Worm (Caenorhabditis elegans) whole organism, L4 larva: ENCODE data around the gene T22B7.22.
A peak's percentile ranks its signal among the peaks of the same experiment; 100 is the strongest.

Experiments
- F26F4.8 ChIP-seq: fragments of 200-800 bp; sonication (Bioruptor generic); conservative IDR thresholded peaks from 2 replicates; pipeline ENCODE4 v1.3.6; 2022; ENCODE audit warnings: missing genetic modification characterization, missing compliant biosample characterization
- F44E2.7 ChIP-seq: fragments of 200-800 bp; sonication (Bioruptor generic); IDR thresholded peaks from 2 replicates; pipeline ENCODE4 v2.1.2; 2022; ENCODE audit warnings: missing genetic modification characterization, missing compliant biosample characterization
- R02D3.7 ChIP-seq: fragments of 150-350 bp; sonication (generic microtip); optimal IDR thresholded peaks from 3 replicates; lab custom pipeline; 2014; ENCODE audit warnings: missing biosample characterization, missing genetic modification characterization
- T26A8.4 ChIP-seq: fragments of 200-800 bp; sonication (Bioruptor generic); IDR thresholded peaks from 2 replicates; pipeline ENCODE4 v1.3.6; 2022; ENCODE audit warnings: missing genetic modification characterization, missing compliant biosample characterization
- Y105C5A.15 ChIP-seq: fragments of 200-800 bp; sonication (Bioruptor generic); IDR thresholded peaks from 2 replicates; pipeline ENCODE4 v1.3.6; 2022; ENCODE audit warnings: missing genetic modification characterization, missing compliant biosample characterization
- Y48G9A.11 ChIP-seq: fragments of 200-800 bp; sonication (Bioruptor generic); IDR thresholded peaks from 2 replicates; pipeline ENCODE4 v1.3.6; 2022; ENCODE audit warnings: missing genetic modification reagents, missing genetic modification characterization, missing compliant biosample characterization
- Y75B8A.6 ChIP-seq: fragments of 200-800 bp; sonication (Bioruptor generic); IDR thresholded peaks from 2 replicates; pipeline ENCODE4 v1.3.6; 2022; ENCODE audit warnings: missing genetic modification reagents, missing genetic modification characterization, missing compliant biosample characterization
- ZK337.2 ChIP-seq: fragments of 200-800 bp; sonication (Bioruptor generic); IDR thresholded peaks from 2 replicates; pipeline ENCODE4 v1.3.6; 2022; ENCODE audit warnings: missing genetic modification reagents, missing genetic modification characterization, missing compliant biosample characterization
- ZK546.5 ChIP-seq, 2 experiments: sonication (generic microtip); optimal IDR thresholded peaks; 2 replicates each; lab custom pipeline; 2017; ENCODE audit warnings: missing biosample characterization in 2 of 2, missing genetic modification characterization in 2 of 2
- aha-1 ChIP-seq: fragments of 150-350 bp; peaks from one replicate; lab custom pipeline; 2014; ENCODE audit warnings: missing biosample characterization, missing genetic modification characterization
- ceh-28 ChIP-seq: fragments of 150-350 bp; optimal IDR thresholded peaks from 2 replicates; lab custom pipeline; 2014; ENCODE audit warnings: missing biosample characterization, missing genetic modification reagents, missing genetic modification characterization
- ceh-44 ChIP-seq: fragments of 200-800 bp; sonication (Bioruptor generic); IDR thresholded peaks from 2 replicates; pipeline ENCODE4 v1.3.6; 2022; ENCODE audit warnings: missing genetic modification reagents, missing genetic modification characterization, missing compliant biosample characterization
- ceh-62 ChIP-seq: sonication (generic microtip); optimal IDR thresholded peaks from 2 replicates; lab custom pipeline; 2017; ENCODE audit warnings: missing biosample characterization, missing genetic modification characterization
- ceh-82 ChIP-seq: sonication (generic microtip); optimal IDR thresholded peaks from 2 replicates; lab custom pipeline; 2017; ENCODE audit warnings: missing biosample characterization, missing genetic modification characterization
- ctbp-1 ChIP-seq: fragments of 200-800 bp; sonication (Bioruptor generic); IDR thresholded peaks from 2 replicates; pipeline ENCODE4 v1.3.6; 2022; ENCODE audit warnings: missing genetic modification reagents, missing genetic modification characterization, missing compliant biosample characterization
- daf-16 ChIP-seq, 3 experiments: sonication (generic microtip); optimal IDR thresholded peaks; 2 replicates each; lab custom pipeline; 2016 to 2017; ENCODE audit warnings: missing genetic modification characterization in 3 of 3, missing genetic modification reagents in 3 of 3, mild to moderate bottlenecking in 2 of 3, missing compliant biosample characterization in 2 of 3, missing biosample characterization in 1 of 3, moderate library complexity in 1 of 3
- daf-8 ChIP-seq: fragments of 200-800 bp; sonication (Bioruptor generic); IDR thresholded peaks from 2 replicates; pipeline ENCODE4 v1.3.6; 2022; ENCODE audit warnings: missing genetic modification characterization, missing compliant biosample characterization
- dmd-6 ChIP-seq: fragments of 200-800 bp; sonication (Bioruptor generic); IDR thresholded peaks from 2 replicates; pipeline ENCODE4 v1.3.6; 2022; ENCODE audit warnings: missing genetic modification reagents, missing genetic modification characterization, missing compliant biosample characterization
- dmd-9 ChIP-seq: fragments of 200-800 bp; sonication (Bioruptor generic); IDR thresholded peaks from 2 replicates; pipeline ENCODE4 v1.3.6; 2022; ENCODE audit warnings: missing genetic modification reagents, missing genetic modification characterization, missing compliant biosample characterization
- dve-1 ChIP-seq: sonication (generic microtip); optimal IDR thresholded peaks from 2 replicates; lab custom pipeline; 2017; ENCODE audit warnings: antibody characterized with exemption, mild to moderate bottlenecking, missing genetic modification characterization, missing compliant biosample characterization; ENCODE audit not compliant: insufficient read depth
- fkh-10 ChIP-seq: fragments of 150-350 bp; optimal IDR thresholded peaks from 2 replicates; lab custom pipeline; 2014; ENCODE audit warnings: missing biosample characterization, missing genetic modification reagents, missing genetic modification characterization
- fos-1 ChIP-seq: fragments of 150-350 bp; optimal IDR thresholded peaks from 2 replicates; lab custom pipeline; 2014; ENCODE audit warnings: missing biosample characterization, missing genetic modification characterization
- hif-1 ChIP-seq, 2 experiments: sonication (generic microtip); optimal IDR thresholded peaks; 2 replicates each; lab custom pipeline; 2016 to 2017; ENCODE audit warnings: missing compliant biosample characterization in 2 of 2, missing genetic modification characterization in 2 of 2, missing genetic modification reagents in 2 of 2, missing genotype in 2 of 2, mild to moderate bottlenecking in 1 of 2
- lim-7 ChIP-seq: fragments of 200-800 bp; sonication (Bioruptor generic); IDR thresholded peaks from 2 replicates; pipeline ENCODE4 v1.3.6; 2022; ENCODE audit warnings: missing genetic modification characterization, missing compliant biosample characterization
- lin-15B ChIP-seq: fragments of 150-350 bp; sonication (generic microtip); optimal IDR thresholded peaks from 3 replicates; lab custom pipeline; 2014; ENCODE audit warnings: missing biosample characterization, missing genetic modification characterization
- lin-38 ChIP-seq: fragments of 200-800 bp; sonication (Bioruptor generic); IDR thresholded peaks from 2 replicates; pipeline ENCODE4 v1.3.6; 2022; ENCODE audit warnings: missing genetic modification reagents, missing genetic modification characterization, missing compliant biosample characterization
- madf-5 ChIP-seq, 2 experiments: fragments of 200-800 bp; sonication (Bioruptor generic); IDR thresholded peaks; 2 replicates each; pipeline ENCODE4 v1.3.6; 2022; ENCODE audit warnings: missing compliant biosample characterization in 2 of 2, missing genetic modification characterization in 2 of 2
- madf-9 ChIP-seq: fragments of 200-800 bp; sonication (Bioruptor generic); conservative IDR thresholded peaks from 2 replicates; pipeline ENCODE4 v1.3.6; 2022; ENCODE audit warnings: missing genetic modification reagents, missing genetic modification characterization, missing compliant biosample characterization
- mdt-29 ChIP-seq: fragments of 200-800 bp; sonication (Bioruptor generic); IDR thresholded peaks from 2 replicates; pipeline ENCODE4 v1.3.6; 2022; ENCODE audit warnings: missing genetic modification reagents, missing genetic modification characterization, missing compliant biosample characterization
- mes-2 ChIP-seq: sonication (generic microtip); optimal IDR thresholded peaks from 2 replicates; lab custom pipeline; 2016; ENCODE audit warnings: missing genotype, mild to moderate bottlenecking, missing genetic modification characterization, missing compliant biosample characterization; ENCODE audit not compliant: poor library complexity, severe bottlenecking
- mxl-2 ChIP-seq: fragments of 200-800 bp; sonication (Bioruptor generic); conservative IDR thresholded peaks from 2 replicates; pipeline ENCODE4 v1.3.6; 2022; ENCODE audit warnings: missing genetic modification reagents, missing genetic modification characterization, missing compliant biosample characterization
- nhr-10 ChIP-seq: fragments of 150-350 bp; optimal IDR thresholded peaks from 2 replicates; lab custom pipeline; 2014; ENCODE audit warnings: missing biosample characterization, missing genetic modification characterization
- nhr-102 ChIP-seq: sonication (generic microtip); optimal IDR thresholded peaks from 2 replicates; lab custom pipeline; 2016; ENCODE audit warnings: mild to moderate bottlenecking, missing genetic modification characterization, moderate library complexity, missing compliant biosample characterization
- nhr-42 ChIP-seq: fragments of 200-800 bp; sonication (Bioruptor generic); IDR thresholded peaks from 2 replicates; pipeline ENCODE4 v1.3.6; 2022; ENCODE audit warnings: missing genetic modification characterization, missing compliant biosample characterization
- nhr-6 ChIP-seq: fragments of 150-350 bp; optimal IDR thresholded peaks from 2 replicates; lab custom pipeline; 2014; ENCODE audit warnings: missing biosample characterization, missing genetic modification characterization
- pha-4 ChIP-seq, 2 experiments: fragments of 150-350 bp in 1 of 2; fragments of 200-800 bp in 1 of 2; sonication (Bioruptor generic) in 1 of 2; IDR thresholded peaks in 1 of 2; optimal IDR thresholded peaks in 1 of 2; 2 replicates each; pipeline versions ENCODE4 v1.3.6 to Lab custom; 2014 to 2022; ENCODE audit warnings: missing genetic modification characterization in 2 of 2, missing genetic modification reagents in 2 of 2, missing biosample characterization in 1 of 2, missing compliant biosample characterization in 1 of 2
- saeg-2 ChIP-seq: fragments of 200-800 bp; sonication (Bioruptor generic); IDR thresholded peaks from 2 replicates; pipeline ENCODE4 v1.3.6; 2022; ENCODE audit warnings: missing genetic modification reagents, missing genetic modification characterization, missing compliant biosample characterization
- set-16 ChIP-seq: fragments of 200-800 bp; sonication (Bioruptor generic); IDR thresholded peaks from 2 replicates; pipeline ENCODE4 v1.3.6; 2022; ENCODE audit warnings: missing genetic modification reagents, missing genetic modification characterization, missing compliant biosample characterization
- snpc-1.2 ChIP-seq: fragments of 200-800 bp; sonication (Bioruptor generic); IDR thresholded peaks from 2 replicates; pipeline ENCODE4 v1.3.6; 2022; ENCODE audit warnings: missing genetic modification reagents, missing genetic modification characterization, missing compliant biosample characterization
- tra-1 ChIP-seq: fragments of 200-800 bp; sonication (Bioruptor generic); IDR thresholded peaks from 2 replicates; pipeline ENCODE4 v1.3.6; 2022; ENCODE audit warnings: missing genetic modification reagents, missing genetic modification characterization, missing compliant biosample characterization
- vab-7 ChIP-seq: fragments of 200-800 bp; sonication (Bioruptor generic); IDR thresholded peaks from 2 replicates; pipeline ENCODE4 v1.3.6; 2022; ENCODE audit warnings: missing genetic modification reagents, missing genetic modification characterization, missing compliant biosample characterization
- zag-1 ChIP-seq: fragments of 150-350 bp; optimal IDR thresholded peaks from 2 replicates; lab custom pipeline; 2014; ENCODE audit warnings: missing biosample characterization, missing genetic modification characterization
- zfp-2 ChIP-seq: sonication (generic microtip); optimal IDR thresholded peaks from 2 replicates; lab custom pipeline; 2016; ENCODE audit warnings: mild to moderate bottlenecking, missing genetic modification characterization, missing compliant biosample characterization
- ztf-11 ChIP-seq: fragments of 150-350 bp; optimal IDR thresholded peaks from 2 replicates; lab custom pipeline; 2014; ENCODE audit warnings: missing biosample characterization, missing genetic modification characterization

T22B7.22 gene

DNA sequence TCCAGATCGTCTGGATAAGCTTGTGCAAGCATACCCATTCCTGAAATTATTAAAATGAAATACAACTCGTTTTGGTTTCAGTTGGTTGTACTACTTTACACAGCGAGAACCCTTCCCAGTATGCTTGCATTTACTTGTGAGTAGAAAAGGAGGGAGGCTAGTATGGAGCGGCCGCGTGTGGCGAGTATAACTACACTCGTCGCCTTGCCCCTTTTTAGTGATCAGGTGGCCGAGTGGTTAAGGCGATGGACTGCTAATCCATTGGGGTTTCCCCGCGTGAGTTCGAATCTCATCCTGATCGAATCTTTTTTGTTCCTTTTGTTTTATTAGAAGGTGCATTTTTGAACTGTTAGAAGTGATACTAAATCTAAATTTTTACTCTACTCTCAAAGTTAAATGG is 48.0 kb downstream of the T22B7.22 start (continued):
- TF ChIP-seq hif-1 (tag; optimal IDR thresholded peaks at IDR 0.05; lab: Kevin White, UChicago) (peak in 1 of 2 experiments; percentile 35), ceh-62 (tag; lab: Kevin White, UChicago) (no peak), madf-9 (GFP tag; lab: Robert Waterston, UW) (peak; percentile 84), fos-1 (tag; lab: Kevin White, UChicago) (no peak), ctbp-1 (peak; percentile 90), mxl-2 (GFP tag; lab: Robert Waterston, UW) (no peak), ztf-11 (tag; lab: Kevin White, UChicago) (no peak), set-16 (GFP tag; lab: Robert Waterston, UW) (no peak; the same call in 1 of the 2 replicates), ZK546.5 (tag; optimal IDR thresholded peaks at IDR 0.05; lab: Kevin White, UChicago) (no peak), lin-38 (GFP tag; lab: Robert Waterston, UW) (peak; percentile 81), ceh-28 (no peak), Y48G9A.11 (peak; percentile 82), fkh-10 (GFP tag; lab: Kevin White, UChicago) (no peak), zag-1 (tag; lab: Kevin White, UChicago) (no peak), T26A8.4 (GFP tag; lab: Robert Waterston, UW) (peak; percentile 78), zfp-2 (tag; lab: Kevin White, UChicago) (peak; percentile 19), Y105C5A.15 (GFP tag; lab: Robert Waterston, UW) (peak; percentile 82), daf-16 (GFP tag; optimal IDR thresholded peaks at IDR 0.05; lab: Kevin White, UChicago) (peak; percentile 36 to 83), daf-16 (tag; optimal IDR thresholded peaks at IDR 0.05; lab: Kevin White, UChicago) (peak; percentile 44), R02D3.7 (tag; lab: Kevin White, UChicago) (no peak), nhr-42 (GFP tag; lab: Robert Waterston, UW) (peak; percentile 82), tra-1 (peak; percentile 92), pha-4 (GFP tag; IDR thresholded peaks at IDR 0.05; lab: Robert Waterston, UW) (no peak; the same call in none of the 2 replicates), pha-4 (tag; optimal IDR thresholded peaks at IDR 0.05; lab: Kevin White, UChicago) (no peak), ZK337.2 (GFP tag; lab: Robert Waterston, UW) (peak; percentile 48; the same call in 1 of the 2 replicates), daf-8 (GFP tag; lab: Robert Waterston, UW) (0 out of 2 replicates have a peak, but pooled peaks have one; percentile 88), mes-2 (tag; lab: Kevin White, UChicago) (peak; percentile 81), dmd-9 (GFP tag; lab: Robert Waterston, UW) (peak; percentile 75; the same call in 1 of the 2 replicates), saeg-2 (0 out of 2 replicates have a peak, but pooled peaks have one; percentile 29), ceh-82 (no peak), lin-15B (tag; lab: Kevin White, UChicago) (no peak), dmd-6 (GFP tag; lab: Robert Waterston, UW) (peak; percentile 58; the same call in 1 of the 2 replicates)

ce11 chrX:5709205-5709604 is 49.4 kb downstream of the T22B7.22 start:
- peak; percentile 28; the same call in 1 of the 2 replicates for TF ChIP-seq tra-1
- TF ChIP-seq ceh-44 (GFP tag; lab: Robert Waterston, UW) = peak; percentile 54; the same call in 1 of the 2 replicates
- peak; percentile 59; the same call in 1 of the 2 replicates for TF ChIP-seq madf-9 (GFP tag; lab: Robert Waterston, UW)
- peak; percentile 49; the same call in 1 of the 2 replicates for TF ChIP-seq vab-7 (GFP tag; lab: Robert Waterston, UW)
- TF ChIP-seq nhr-10 (tag; lab: Kevin White, UChicago) = no peak
- peak; percentile 24 for TF ChIP-seq dve-1 (tag; lab: Kevin White, UChicago)
- TF ChIP-seq F26F4.8 (GFP tag; lab: Robert Waterston, UW) = 0 out of 2 replicates have a peak, but pooled peaks have one; percentile 62
- peak; percentile 56; the same call in 1 of the 2 replicates for TF ChIP-seq mdt-29 (GFP tag; lab: Robert Waterston, UW)
- 0 out of 2 replicates have a peak, but pooled peaks have one; percentile 20 for TF ChIP-seq dmd-6 (GFP tag; lab: Robert Waterston, UW)
- peak in 1 of 2 experiments; percentile 37 for TF ChIP-seq daf-16 (GFP tag; optimal IDR thresholded peaks at IDR 0.05; lab: Kevin White, UChicago)
- TF ChIP-seq daf-16 (tag; optimal IDR thresholded peaks at IDR 0.05; lab: Kevin White, UChicago) = peak; percentile 27
- TF ChIP-seq nhr-6 = no peak
- peak; percentile 64 for TF ChIP-seq lim-7 (GFP tag; lab: Robert Waterston, UW)
- 0 out of 2 replicates have a peak, but pooled peaks have one; percentile 53 for TF ChIP-seq F44E2.7 (GFP tag; lab: Robert Waterston, UW)
- no peak for TF ChIP-seq nhr-102 (tag; lab: Kevin White, UChicago)
- TF ChIP-seq madf-5 (GFP tag; IDR thresholded peaks at IDR 0.05; lab: Robert Waterston, UW) = 0 out of 4 replicates have a peak, but pooled peaks of 1 of the 2 experiments have one; percentile 13
- TF ChIP-seq Y75B8A.6 (GFP tag; lab: Robert Waterston, UW) = no peak
- TF ChIP-seq Y105C5A.15 (GFP tag; lab: Robert Waterston, UW) = 0 out of 2 replicates have a peak, but pooled peaks have one; percentile 46
- TF ChIP-seq lin-38 (GFP tag; lab: Robert Waterston, UW) = peak; percentile 59
- peak; percentile 82 for TF ChIP-seq aha-1 (tag; lab: Kevin White, UChicago)
- TF ChIP-seq snpc-1.2 (GFP tag; lab: Robert Waterston, UW) = peak; percentile 67
